Fruit fly (Drosophila melanogaster): ENCODE data around the gene CG7376.

Gene CG7376

dm6 chr3L:6217806-6218205 lies 43.8 kb downstream of the CG7376 start, which contains the start of gene LanA (continued):
- TF ChIP-seq E2f1 (GFP tag; IDR thresholded peaks at IDR 0.05), result peak; percentile 46
- no peak for TF ChIP-seq CG17361 (GFP tag; IDR thresholded peaks at IDR 0.05)
- TF ChIP-seq run (tag; optimal IDR thresholded peaks at IDR 0.05), result no peak
- peak; percentile 67 for TF ChIP-seq sens (GFP tag)
- TF ChIP-seq CG6272 (GFP tag; IDR thresholded peaks at IDR 0.05), result no peak
- no peak for TF ChIP-seq Gsc (GFP tag; IDR thresholded peaks at IDR 0.05)
- peak; percentile 27 for TF ChIP-seq kah (GFP tag; optimal IDR thresholded peaks at IDR 0.05)
- no peak for TF ChIP-seq chn (GFP tag; optimal IDR thresholded peaks at IDR 0.05)
- TF ChIP-seq CG6791 (GFP tag; IDR thresholded peaks at IDR 0.05; ENCODE audit: partially characterized antibody), result peak; percentile 52; the same call in 1 of the 3 replicates
- TF ChIP-seq CG14965 (GFP tag; optimal IDR thresholded peaks at IDR 0.05; ENCODE audit: borderline replicate concordance), result no peak
- no peak for TF ChIP-seq Drgx (GFP tag; IDR thresholded peaks at IDR 0.05)
- no peak for TF ChIP-seq GATAe (GFP tag; conservative IDR thresholded peaks at IDR 0.05)
- TF ChIP-seq CG15073 (GFP tag; optimal IDR thresholded peaks at IDR 0.05), result no peak
- TF ChIP-seq org-1 (GFP tag; optimal IDR thresholded peaks at IDR 0.05), result no peak
- no peak for TF ChIP-seq emc (GFP tag; optimal IDR thresholded peaks at IDR 0.05)
- peak; percentile 17 for TF ChIP-seq eyg (GFP tag; optimal IDR thresholded peaks at IDR 0.05)
- TF ChIP-seq Mrtf (GFP tag; IDR thresholded peaks at IDR 0.05), result no peak
- TF ChIP-seq crp (GFP tag; optimal IDR thresholded peaks at IDR 0.05), result no peak
- TF ChIP-seq HmgD (GFP tag; optimal IDR thresholded peaks at IDR 0.05), result no peak
- TF ChIP-seq CHES-1-like (GFP tag; optimal IDR thresholded peaks at IDR 0.05), result peak; percentile 27
- TF ChIP-seq NfI (GFP tag; optimal IDR thresholded peaks at IDR 0.05), result no peak
- no peak for TF ChIP-seq hbn (GFP tag; IDR thresholded peaks at IDR 0.05; ENCODE audit: partially characterized antibody)
- no peak for TF ChIP-seq CG30020 (tag; optimal IDR thresholded peaks at IDR 0.05)
- peak; percentile 60 for TF ChIP-seq fd102C (GFP tag; optimal IDR thresholded peaks at IDR 0.05)
- TF ChIP-seq Atf-2 (GFP tag; optimal IDR thresholded peaks at IDR 0.05), result no peak
- no peak for TF ChIP-seq pita (GFP tag; optimal IDR thresholded peaks at IDR 0.05)
- TF ChIP-seq CG6765 (GFP tag; optimal IDR thresholded peaks at IDR 0.05), result no peak
- no peak for TF ChIP-seq ase (GFP tag; IDR thresholded peaks at IDR 0.05)
- TF ChIP-seq zf30C (GFP tag; optimal IDR thresholded peaks at IDR 0.05), result no peak
- peak; percentile 7 for TF ChIP-seq gsb-n (tag; optimal IDR thresholded peaks at IDR 0.05)
- no peak for TF ChIP-seq bigmax (GFP tag; optimal IDR thresholded peaks at IDR 0.05)
- TF ChIP-seq yki (optimal IDR thresholded peaks at IDR 0.05), result no peak
- no peak for TF ChIP-seq dmrt99B (tag; optimal IDR thresholded peaks at IDR 0.05)
- TF ChIP-seq CG13775 (GFP tag; optimal IDR thresholded peaks at IDR 0.05), result no peak
- no peak for TF ChIP-seq CG4424 (GFP tag; optimal IDR thresholded peaks at IDR 0.05)
- TF ChIP-seq CG7839 (tag; optimal IDR thresholded peaks at IDR 0.05), result no peak
- TF ChIP-seq CG2116 (GFP tag; optimal IDR thresholded peaks at IDR 0.05), result no peak
- no peak for TF ChIP-seq BtbVII (GFP tag; optimal IDR thresholded peaks at IDR 0.05)
- TF ChIP-seq CG31388 (GFP tag; optimal IDR thresholded peaks at IDR 0.05), result no peak
- TF ChIP-seq CG42726 (GFP tag; IDR thresholded peaks at IDR 0.05; ENCODE audit: partially characterized antibody), result no peak
- peak; percentile 12 for TF ChIP-seq CG33557 (GFP tag; optimal IDR thresholded peaks at IDR 0.05)
- TF ChIP-seq CG8924 (tag; optimal IDR thresholded peaks at IDR 0.05), result no peak
- no peak for TF ChIP-seq CG4820 (GFP tag; optimal IDR thresholded peaks at IDR 0.05)
- peak; percentile 4 for TF ChIP-seq CG7786 (GFP tag; optimal IDR thresholded peaks at IDR 0.05)
- no peak for TF ChIP-seq Camta (GFP tag; optimal IDR thresholded peaks at IDR 0.05)
- TF ChIP-seq zen2 (GFP tag; IDR thresholded peaks at IDR 0.05; ENCODE audit: partially characterized antibody), result no peak
- TF ChIP-seq Hmr (GFP tag; optimal IDR thresholded peaks at IDR 0.05), result no peak
- no peak for TF ChIP-seq CG2875 (GFP tag; optimal IDR thresholded peaks at IDR 0.05)
- TF ChIP-seq Doc2 (GFP tag; IDR thresholded peaks at IDR 0.05), result no peak
- no peak for TF ChIP-seq CG18476 (GFP tag; optimal IDR thresholded peaks at IDR 0.05)
- TF ChIP-seq ind (GFP tag; optimal IDR thresholded peaks at IDR 0.05), result no peak
- TF ChIP-seq grn (GFP tag; optimal IDR thresholded peaks at IDR 0.05), result no peak
